Fruit fly (Drosophila melanogaster): ENCODE results near the gene Fad2.

Fad2 gene

dm6 chr3L:11047877-11048276, 24.5 kb downstream of the Fad2 start (continued):
- peak; percentile 48 for TF ChIP-seq CG1529 (GFP tag; optimal IDR thresholded peaks at IDR 0.05)
- peak; percentile 57; the same call in 1 of the 2 replicates for TF ChIP-seq Ada2b (GFP tag; IDR thresholded peaks at IDR 0.05)
- TF ChIP-seq CG15479 (GFP tag; optimal IDR thresholded peaks at IDR 0.05): no peak
- TF ChIP-seq jumu (GFP tag; optimal IDR thresholded peaks at IDR 0.05): peak; percentile 63
- TF ChIP-seq Ets97D (GFP tag; optimal IDR thresholded peaks at IDR 0.05): peak; percentile 36
- no peak for TF ChIP-seq chinmo (GFP tag; IDR thresholded peaks at IDR 0.05; ENCODE audit: partially characterized antibody)
- TF ChIP-seq crc (GFP tag; optimal IDR thresholded peaks at IDR 0.05): no peak
- no peak for TF ChIP-seq Doc2 (GFP tag; IDR thresholded peaks at IDR 0.05)
- peak; percentile 31 for TF ChIP-seq Blimp-1 (GFP tag; optimal IDR thresholded peaks at IDR 0.05)
- TF ChIP-seq Oli (tag; optimal IDR thresholded peaks at IDR 0.05): peak; percentile 54
- TF ChIP-seq Max (GFP tag; optimal IDR thresholded peaks at IDR 0.05): peak; percentile 24
- TF ChIP-seq CG14441 (GFP tag; IDR thresholded peaks at IDR 0.05): peak; percentile 72
- peak; percentile 52; the same call in 1 of the 3 replicates for TF ChIP-seq CG11560 (tag; IDR thresholded peaks at IDR 0.05)
- peak; percentile 85 for TF ChIP-seq CG33213 (GFP tag; optimal IDR thresholded peaks at IDR 0.05)
- peak; percentile 45 for TF ChIP-seq fu2 (GFP tag; optimal IDR thresholded peaks at IDR 0.05)
- no peak for TF ChIP-seq cas (GFP tag; IDR thresholded peaks at IDR 0.05)
- peak; percentile 42 for TF ChIP-seq schlank (tag; optimal IDR thresholded peaks at IDR 0.05)
- TF ChIP-seq TFAM (GFP tag; optimal IDR thresholded peaks at IDR 0.05): no peak
- peak; percentile 68 for TF ChIP-seq CG1233 (GFP tag; optimal IDR thresholded peaks at IDR 0.05)
- TF ChIP-seq CG7987 (GFP tag; optimal IDR thresholded peaks at IDR 0.05): peak; percentile 85
- TF ChIP-seq CG4282 (GFP tag; optimal IDR thresholded peaks at IDR 0.05): peak; percentile 40
- peak; percentile 11 for TF ChIP-seq oc (tag; optimal IDR thresholded peaks at IDR 0.05)
- TF ChIP-seq CG13296 (GFP tag; optimal IDR thresholded peaks at IDR 0.05): peak; percentile 4
- TF ChIP-seq CG11093 (GFP tag; IDR thresholded peaks at IDR 0.05): peak; percentile 50; the same call in 2 of the 3 replicates
- TF ChIP-seq Gug (GFP tag; IDR thresholded peaks at IDR 0.05): peak; percentile 66; the same call in 3 of the 4 replicates
- TF ChIP-seq repo (GFP tag; optimal IDR thresholded peaks at IDR 0.05): peak; percentile 66
- peak; percentile 57 for TF ChIP-seq CG12942 (GFP tag; optimal IDR thresholded peaks at IDR 0.05)
- peak; percentile 69; the same call in 1 of the 2 replicates for TF ChIP-seq CG11085 (GFP tag; IDR thresholded peaks at IDR 0.05)
- TF ChIP-seq Dfd (GFP tag; optimal IDR thresholded peaks at IDR 0.05): no peak
- peak; percentile 28 for TF ChIP-seq trh (GFP tag; optimal IDR thresholded peaks at IDR 0.05)
- no peak for TF ChIP-seq hkb (optimal IDR thresholded peaks at IDR 0.05)
- TF ChIP-seq hkb (GFP tag; IDR thresholded peaks at IDR 0.05): peak; percentile 55; the same call in 1 of the 2 replicates
- TF ChIP-seq Bdp1 (GFP tag; optimal IDR thresholded peaks at IDR 0.05): peak; percentile 70
- TF ChIP-seq nerfin-2 (GFP tag; IDR thresholded peaks at IDR 0.05; ENCODE audit: partially characterized antibody): peak; percentile 38; the same call in 1 of the 2 replicates
- no peak for TF ChIP-seq CG3726 (GFP tag; IDR thresholded peaks at IDR 0.05)
- no peak for TF ChIP-seq BEAF-32 (GFP tag; optimal IDR thresholded peaks at IDR 0.05)
- no peak for TF ChIP-seq Dll (GFP tag; IDR thresholded peaks at IDR 0.05; ENCODE audit: partially characterized antibody)
- no peak for TF ChIP-seq tup (GFP tag; optimal IDR thresholded peaks at IDR 0.05)
- TF ChIP-seq stc (GFP tag; IDR thresholded peaks at IDR 0.05): peak; percentile 60
- TF ChIP-seq MBD-R2 (GFP tag; IDR thresholded peaks at IDR 0.05): peak; percentile 30; the same call in 1 of the 2 replicates
- peak; percentile 68 for TF ChIP-seq CG1024 (GFP tag; IDR thresholded peaks at IDR 0.05)
- peak; percentile 54 for TF ChIP-seq CG1647 (GFP tag; optimal IDR thresholded peaks at IDR 0.05)
- peak; percentile 77 for TF ChIP-seq H15 (GFP tag; IDR thresholded peaks at IDR 0.05)
- TF ChIP-seq odd (GFP tag; optimal IDR thresholded peaks at IDR 0.05): peak; percentile 52
- TF ChIP-seq slp2 (GFP tag; optimal IDR thresholded peaks at IDR 0.05): peak; percentile 82
- peak; percentile 36 for TF ChIP-seq CG6654 (GFP tag; optimal IDR thresholded peaks at IDR 0.05)
- peak; percentile 28; the same call in 1 of the 2 replicates for TF ChIP-seq Bgb (GFP tag; IDR thresholded peaks at IDR 0.05; ENCODE audit: partially characterized antibody)
- peak; percentile 83 for TF ChIP-seq Vsx1 (GFP tag; optimal IDR thresholded peaks at IDR 0.05)
- peak; percentile 76 for TF ChIP-seq NC2α (GFP tag; optimal IDR thresholded peaks at IDR 0.05)
- TF ChIP-seq mam (GFP tag; optimal IDR thresholded peaks at IDR 0.05): peak; percentile 64
- peak; percentile 72; the same call in 1 of the 3 replicates for TF ChIP-seq gce (GFP tag; IDR thresholded peaks at IDR 0.05)
